Fruit fly (Drosophila melanogaster) whole organism, wandering third instar larva: Measurements from ENCODE around the gene sd.

ENCODE experiments used
- Myc ChIP-seq: fragments of >200 bp; optimal IDR thresholded peaks from 2 replicates; lab custom pipeline; 2017
- Sp1 ChIP-seq: fragments of 200-800 bp; sonication (Bioruptor generic); optimal IDR thresholded peaks from 3 replicates; lab custom pipeline; 2019; ENCODE audit warnings: missing biosample characterization, mild to moderate bottlenecking, missing genetic modification characterization, moderate library complexity
- woc ChIP-seq: sonication (Bioruptor generic); optimal IDR thresholded peaks from 2 replicates; lab custom pipeline; 2016; ENCODE audit warnings: missing biosample characterization, mild to moderate bottlenecking, missing genetic modification characterization

dm6 chrX:15866032-15866431 lies 61.9 kb downstream of the sd start:
- no peak for TF ChIP-seq woc (GFP tag; lab: Kevin White, UChicago)
- no peak for TF ChIP-seq Myc
- TF ChIP-seq Sp1 (GFP tag; lab: Kevin White, UChicago) = no peak
